Worm (Caenorhabditis elegans): ENCODE data around the gene col-12.

DNA sequence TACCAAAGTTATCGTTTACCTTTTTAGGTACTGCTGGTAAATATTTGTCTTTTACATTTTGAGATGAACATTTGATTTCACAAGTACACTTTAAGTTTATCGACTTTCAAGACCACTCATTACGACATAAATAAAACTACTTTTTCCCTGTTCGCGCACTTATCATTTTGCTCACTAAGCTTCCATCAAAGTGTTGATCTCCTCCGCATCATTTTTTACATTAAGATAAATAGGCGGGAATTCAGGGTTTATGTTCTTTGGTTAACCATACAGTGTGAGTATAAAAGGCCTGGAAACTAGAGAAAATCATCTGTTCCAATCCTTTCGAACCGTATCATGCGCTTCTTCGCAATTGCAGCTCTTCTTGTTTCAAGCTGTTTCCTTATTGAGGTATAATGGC lies 42.9 kb downstream of the col-12 start, which contains the start of gene pqn-2:
- TF ChIP-seq ceh-36 (tag; optimal IDR thresholded peaks at IDR 0.05) (no peak), ceh-13 (GFP tag; optimal IDR thresholded peaks at IDR 0.05) (no peak), flt-1 (GFP tag; IDR thresholded peaks at IDR 0.05) (no peak), tbx-11 (GFP tag; IDR thresholded peaks at IDR 0.05) (no peak), scrt-1 (GFP tag; IDR thresholded peaks at IDR 0.05) (no peak), ama-1 (optimal IDR thresholded peaks at IDR 0.05) (no peak), sea-1 (GFP tag; conservative IDR thresholded peaks at IDR 0.05) (no peak), tra-4 (tag; optimal IDR thresholded peaks at IDR 0.05) (no peak), hmg-4 (GFP tag; optimal IDR thresholded peaks at IDR 0.05) (no peak), F13C5.2 (tag; optimal IDR thresholded peaks at IDR 0.05) (no peak), hmbx-1 (tag; optimal IDR thresholded peaks at IDR 0.05) (no peak), pes-1 (GFP tag; IDR thresholded peaks at IDR 0.05) (no peak), B0310.2 (tag; optimal IDR thresholded peaks at IDR 0.05) (no peak)

Measured in whole organism, early embryonic.